Worm (Caenorhabditis elegans) whole organism, midembryonic: ENCODE measurements around the gene clec-158.

Source experiments
- T22C8.4 ChIP-seq: fragments of 200-800 bp; sonication (Bioruptor generic); IDR thresholded peaks from 2 replicates; pipeline ENCODE4 v1.3.6; 2022; ENCODE audit warnings: missing genetic modification characterization, missing compliant biosample characterization
- cog-1 ChIP-seq: sonication (generic microtip); optimal IDR thresholded peaks from 2 replicates; lab custom pipeline; 2016; ENCODE audit warnings: missing genetic modification characterization, missing compliant biosample characterization
- flt-1 ChIP-seq: fragments of 200-800 bp; sonication (Bioruptor generic); IDR thresholded peaks from 2 replicates; pipeline ENCODE4 v1.3.6; 2022; ENCODE audit warnings: missing genetic modification characterization, missing compliant biosample characterization
- klf-2 ChIP-seq: fragments of 200-800 bp; sonication (Bioruptor generic); conservative IDR thresholded peaks from 2 replicates; pipeline ENCODE4 v1.3.6; 2022; ENCODE audit warnings: missing genetic modification reagents, missing genetic modification characterization, missing compliant biosample characterization
- med-1 ChIP-seq: sonication (generic microtip); optimal IDR thresholded peaks from 2 replicates; lab custom pipeline; 2017; ENCODE audit warnings: missing genetic modification characterization, mild to moderate bottlenecking, missing compliant biosample characterization, antibody characterized with exemption, missing genetic modification reagents; ENCODE audit not compliant: insufficient read depth
- ref-1 ChIP-seq: fragments of 200-800 bp; sonication (Bioruptor generic); conservative IDR thresholded peaks from 2 replicates; pipeline ENCODE4 v1.3.6; 2022; ENCODE audit warnings: missing genetic modification reagents, missing genetic modification characterization, missing compliant biosample characterization
- tab-1 ChIP-seq: fragments of 200-800 bp; sonication (Bioruptor generic); IDR thresholded peaks from 2 replicates; pipeline ENCODE4 v1.3.6; 2022; ENCODE audit warnings: missing genetic modification characterization, missing compliant biosample characterization
- ztf-23 ChIP-seq: fragments of 200-800 bp; sonication (Bioruptor generic); IDR thresholded peaks from 2 replicates; pipeline ENCODE4 v1.3.6; 2022; ENCODE audit warnings: missing genetic modification reagents, missing genetic modification characterization, missing compliant biosample characterization
- ztf-29 ChIP-seq: fragments of 200-800 bp; sonication (Bioruptor generic); IDR thresholded peaks from 2 replicates; pipeline ENCODE4 v1.3.6; 2022; ENCODE audit warnings: missing genetic modification reagents, missing genetic modification characterization, missing compliant biosample characterization

The clec-158 gene

DNA sequence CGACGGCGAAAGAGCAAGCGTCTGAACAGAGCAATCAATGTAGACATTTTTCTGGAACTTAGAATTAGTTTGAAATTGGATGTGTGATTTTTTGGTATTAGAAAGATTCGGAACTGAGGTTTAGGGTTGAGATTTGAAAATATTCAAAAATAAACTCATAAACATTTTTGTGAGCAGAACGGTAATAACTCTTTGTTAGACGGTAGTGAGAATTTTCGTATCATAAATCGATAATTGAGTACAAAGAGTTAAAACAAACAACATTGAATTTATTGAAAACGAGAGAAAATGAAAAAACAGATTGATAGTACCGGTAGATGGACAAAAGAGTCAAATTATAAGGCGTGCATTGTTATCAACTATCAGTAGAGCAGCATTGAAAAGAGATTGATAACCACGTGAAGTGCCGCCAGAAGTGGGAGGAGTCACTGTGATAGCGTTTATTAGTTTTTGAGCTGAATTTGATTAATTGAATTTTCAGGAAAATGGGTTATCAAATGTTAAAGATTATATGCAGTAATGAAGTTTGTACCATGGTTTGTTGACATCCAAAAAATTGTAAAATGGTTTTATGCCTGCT lies 40.0 kb downstream of the clec-158 start, which contains the start of gene F28F5.6:
F28F5.6 (minus strand) TSS at position 51 of the 580 bp plus-strand sequence.
- TF ChIP-seq klf-2 (GFP tag; lab: Robert Waterston, UW) (no peak), ref-1 (GFP tag; lab: Robert Waterston, UW) (no peak), ztf-23 (GFP tag; lab: Robert Waterston, UW) (no peak), cog-1 (tag; lab: Kevin White, UChicago) (no peak), med-1 (GFP tag; lab: Kevin White, UChicago) (no peak)

DNA sequence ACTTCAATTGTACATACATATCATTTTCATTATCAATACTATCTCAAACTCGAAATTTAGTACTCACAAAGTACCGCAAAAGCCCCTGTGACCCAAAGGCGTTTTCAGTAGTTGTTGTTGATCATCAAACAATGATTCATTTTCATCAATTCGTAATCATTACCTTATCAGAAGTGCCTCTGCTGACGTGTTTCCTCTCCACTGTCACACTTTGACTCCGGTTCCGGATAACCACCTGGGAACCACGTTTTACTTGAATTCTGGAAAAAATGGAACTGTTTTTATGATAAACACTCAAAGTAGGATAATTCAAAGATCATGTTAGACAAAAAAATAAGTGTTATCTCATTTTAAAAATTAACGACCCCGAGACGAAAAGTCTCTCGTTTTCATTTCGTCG lies 41.3 kb downstream of the clec-158 start:
- no peak for TF ChIP-seq med-1 (GFP tag; lab: Kevin White, UChicago)
- no peak for TF ChIP-seq cog-1 (tag; lab: Kevin White, UChicago)
- no peak for TF ChIP-seq klf-2 (GFP tag; lab: Robert Waterston, UW)
- TF ChIP-seq ztf-29 (GFP tag; lab: Robert Waterston, UW) = no peak
- TF ChIP-seq flt-1 (GFP tag; lab: Robert Waterston, UW) = no peak
- no peak for TF ChIP-seq ref-1 (GFP tag; lab: Robert Waterston, UW)
- TF ChIP-seq ztf-23 (GFP tag; lab: Robert Waterston, UW) = no peak
- no peak for TF ChIP-seq tab-1
- TF ChIP-seq T22C8.4 (GFP tag; lab: Robert Waterston, UW) = no peak

DNA sequence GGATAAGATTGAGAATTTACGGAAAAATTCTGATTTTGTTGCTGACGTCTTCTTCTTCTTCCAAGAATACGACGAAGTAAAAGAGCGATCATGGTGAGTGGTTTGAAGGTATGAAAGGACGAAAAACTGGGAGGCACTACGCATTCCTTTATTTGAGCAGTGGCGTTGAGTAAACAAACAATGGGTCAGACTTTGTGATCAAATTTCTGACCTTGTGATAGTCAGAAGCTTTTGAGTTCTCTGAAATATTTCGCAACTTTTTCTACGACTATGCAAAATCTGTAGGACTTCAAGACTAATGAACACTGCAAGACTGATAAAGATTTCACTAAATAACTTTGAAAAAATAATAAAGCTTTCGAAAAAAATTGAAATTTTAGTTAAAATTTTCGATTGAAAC lies 42.5 kb downstream of the clec-158 start, which contains the start of gene F28F5.4:
F28F5.4 (minus strand) TSS at position 104 of the 400 bp plus-strand sequence.
- TF ChIP-seq T22C8.4 (GFP tag; lab: Robert Waterston, UW) = no peak
- no peak for TF ChIP-seq tab-1
- TF ChIP-seq ztf-29 (GFP tag; lab: Robert Waterston, UW) = no peak
- TF ChIP-seq cog-1 (tag; lab: Kevin White, UChicago) = no peak
- no peak for TF ChIP-seq flt-1 (GFP tag; lab: Robert Waterston, UW)
- no peak for TF ChIP-seq ztf-23 (GFP tag; lab: Robert Waterston, UW)
